Fruit fly (Drosophila melanogaster) whole organism, prepupa: Measurements from ENCODE around the gene CG31161.

Source experiments
- Blimp-1 ChIP-seq: fragments of 200-800 bp; sonication (Bioruptor generic); optimal IDR thresholded peaks from 3 replicates; lab custom pipeline; 2017; ENCODE audit warnings: missing biosample characterization, missing genetic modification characterization, mild to moderate bottlenecking, moderate library complexity, missing genetic modification reagents
- CG10631 ChIP-seq: fragments of 200-800 bp; sonication (Bioruptor generic); optimal IDR thresholded peaks from 2 replicates; lab custom pipeline; 2016; ENCODE audit warnings: missing biosample characterization, missing genetic modification characterization
- CG10669 ChIP-seq: fragments of 200-800 bp; sonication (Bioruptor generic); optimal IDR thresholded peaks from 3 replicates; lab custom pipeline; 2018; ENCODE audit warnings: missing biosample characterization, mild to moderate bottlenecking, missing genetic modification characterization, moderate library complexity
- CG11762 ChIP-seq: fragments of 200-800 bp; sonication (Bioruptor generic); optimal IDR thresholded peaks from 3 replicates; lab custom pipeline; 2016; ENCODE audit warnings: missing biosample characterization, missing genetic modification characterization; ENCODE audit not compliant: insufficient read depth
- CG11902 ChIP-seq: fragments of 200-800 bp; sonication (Bioruptor generic); optimal IDR thresholded peaks from 3 replicates; lab custom pipeline; 2016; ENCODE audit warnings: missing biosample characterization, missing genetic modification characterization
- CG16779 ChIP-seq: fragments of 200-800 bp; sonication (Bioruptor generic); optimal IDR thresholded peaks from 3 replicates; lab custom pipeline; 2017; ENCODE audit warnings: missing biosample characterization, mild to moderate bottlenecking, missing genetic modification characterization
- CG3032 ChIP-seq: fragments of 200-800 bp; optimal IDR thresholded peaks from 2 replicates; lab custom pipeline; 2019; ENCODE audit warnings: missing biosample characterization, mild to moderate bottlenecking, missing genetic modification characterization, moderate library complexity
- CG31627 ChIP-seq: fragments of 200-800 bp; sonication (Bioruptor generic); optimal IDR thresholded peaks from 3 replicates; lab custom pipeline; 2016; ENCODE audit warnings: missing biosample characterization, missing genetic modification characterization
- CG32006 ChIP-seq: fragments of 200-800 bp; sonication (Bioruptor generic); optimal IDR thresholded peaks from 3 replicates; lab custom pipeline; 2017; ENCODE audit warnings: missing biosample characterization, mild to moderate bottlenecking, missing genetic modification characterization
- CG3919 ChIP-seq: fragments of 200-800 bp; sonication (Bioruptor generic); optimal IDR thresholded peaks from 3 replicates; lab custom pipeline; 2016; ENCODE audit warnings: missing biosample characterization, missing genetic modification characterization
- CG4318 ChIP-seq: fragments of 200-800 bp; sonication (Bioruptor generic); optimal IDR thresholded peaks from 3 replicates; lab custom pipeline; 2017; ENCODE audit warnings: missing biosample characterization, mild to moderate bottlenecking, missing genetic modification characterization
- CG6163 ChIP-seq: fragments of 200-800 bp; sonication (Bioruptor generic); IDR thresholded peaks from 3 replicates; pipeline ENCODE4 v1.3.6; 2022; ENCODE audit warnings: missing biosample characterization, missing genetic modification characterization
- CG6792 ChIP-seq: fragments of 200-800 bp; sonication (Bioruptor generic); optimal IDR thresholded peaks from 3 replicates; lab custom pipeline; 2016; ENCODE audit warnings: missing biosample characterization, missing genetic modification characterization
- CG6808 ChIP-seq: fragments of 200-800 bp; sonication (Bioruptor generic); optimal IDR thresholded peaks from 3 replicates; lab custom pipeline; 2017; ENCODE audit warnings: missing biosample characterization, missing genetic modification characterization, mild to moderate bottlenecking, moderate library complexity, missing genetic modification reagents
- CG6854 ChIP-seq: fragments of 200-800 bp; sonication (Bioruptor generic); optimal IDR thresholded peaks from 2 replicates; lab custom pipeline; 2017; ENCODE audit warnings: missing biosample characterization, mild to moderate bottlenecking, missing genetic modification characterization
- CG7368 ChIP-seq: fragments of 200-800 bp; sonication (Bioruptor generic); optimal IDR thresholded peaks from 3 replicates; lab custom pipeline; 2016; ENCODE audit warnings: missing biosample characterization, missing genetic modification characterization
- CG8119 ChIP-seq: fragments of 200-800 bp; sonication (Bioruptor generic); IDR thresholded peaks from 3 replicates; pipeline ENCODE4 v1.3.6; 2022; ENCODE audit warnings: missing biosample characterization, missing genetic modification characterization
- CG8319 ChIP-seq: fragments of 200-800 bp; sonication (Bioruptor generic); optimal IDR thresholded peaks from 3 replicates; lab custom pipeline; 2016; ENCODE audit warnings: missing biosample characterization, missing genetic modification characterization
- CG8632 ChIP-seq: fragments of 200-800 bp; sonication (Bioruptor generic); optimal IDR thresholded peaks from 3 replicates; lab custom pipeline; 2016; ENCODE audit warnings: missing biosample characterization, missing genetic modification characterization
- CG9139 ChIP-seq: fragments of 200-800 bp; sonication (Bioruptor generic); optimal IDR thresholded peaks from 3 replicates; lab custom pipeline; 2017; ENCODE audit warnings: missing biosample characterization, mild to moderate bottlenecking, missing genetic modification characterization
- Eip75B ChIP-seq: fragments of 200-800 bp; sonication (Bioruptor generic); optimal IDR thresholded peaks from 3 replicates; lab custom pipeline; 2016; ENCODE audit warnings: missing biosample characterization, missing genetic modification characterization
- Eip78C ChIP-seq: fragments of 200-800 bp; sonication (Bioruptor generic); peaks from one replicate; lab custom pipeline; 2016; ENCODE audit warnings: missing biosample characterization, missing genetic modification characterization
- Eip93F ChIP-seq: fragments of 200-800 bp; sonication (Bioruptor generic); optimal IDR thresholded peaks from 2 replicates; lab custom pipeline; 2016; ENCODE audit warnings: missing biosample characterization, mild to moderate bottlenecking, missing genetic modification characterization
- Ets21C ChIP-seq: fragments of 200-800 bp; sonication (Bioruptor generic); optimal IDR thresholded peaks from 3 replicates; lab custom pipeline; 2016; ENCODE audit warnings: missing biosample characterization, missing genetic modification characterization
- Gug ChIP-seq: fragments of 200-800 bp; sonication (Bioruptor generic); IDR thresholded peaks from 2 replicates; pipeline ENCODE4 v1.3.6; 2022; ENCODE audit warnings: missing biosample characterization, missing genetic modification characterization
- Hr38 ChIP-seq: sonication (Bioruptor generic); optimal IDR thresholded peaks from 2 replicates; lab custom pipeline; 2016; ENCODE audit warnings: missing biosample characterization, missing genetic modification characterization
- Hr39 ChIP-seq: fragments of 200-800 bp; sonication (Bioruptor generic); optimal IDR thresholded peaks from 2 replicates; lab custom pipeline; 2016; ENCODE audit warnings: missing biosample characterization, missing genetic modification characterization
- Hr4 ChIP-seq: fragments of 200-800 bp; sonication (Bioruptor generic); optimal IDR thresholded peaks from 3 replicates; lab custom pipeline; 2016; ENCODE audit warnings: missing biosample characterization, missing genetic modification characterization
- Lpt ChIP-seq: fragments of 200-800 bp; sonication (Bioruptor generic); optimal IDR thresholded peaks from 3 replicates; lab custom pipeline; 2016; ENCODE audit warnings: missing biosample characterization, missing genetic modification characterization
- Met ChIP-seq: fragments of 200-800 bp; sonication (Bioruptor generic); optimal IDR thresholded peaks from 3 replicates; lab custom pipeline; 2016; ENCODE audit warnings: missing biosample characterization, missing genetic modification characterization
- OdsH ChIP-seq: fragments of 200-800 bp; sonication (Bioruptor generic); optimal IDR thresholded peaks from 3 replicates; lab custom pipeline; 2016; ENCODE audit warnings: missing biosample characterization, missing genetic modification characterization
- Smox ChIP-seq: fragments of 200-800 bp; sonication (Bioruptor generic); optimal IDR thresholded peaks from 3 replicates; lab custom pipeline; 2016; ENCODE audit warnings: missing biosample characterization, missing genetic modification characterization
- Sox14 ChIP-seq: fragments of 200-800 bp; sonication (Bioruptor generic); optimal IDR thresholded peaks from 3 replicates; lab custom pipeline; 2016; ENCODE audit warnings: missing biosample characterization, missing genetic modification characterization
- Sox15 ChIP-seq: fragments of 200-800 bp; sonication (Bioruptor generic); optimal IDR thresholded peaks from 3 replicates; lab custom pipeline; 2016; ENCODE audit warnings: missing biosample characterization, missing genetic modification characterization
- achi ChIP-seq: fragments of 200-800 bp; sonication (Bioruptor generic); optimal IDR thresholded peaks from 3 replicates; lab custom pipeline; 2016; ENCODE audit warnings: missing biosample characterization, missing genetic modification characterization
- acj6 ChIP-seq: fragments of 200-800 bp; sonication (Bioruptor generic); optimal IDR thresholded peaks from 3 replicates; lab custom pipeline; 2016; ENCODE audit warnings: missing biosample characterization, missing genetic modification characterization
- cyc ChIP-seq: fragments of 200-800 bp; sonication (Bioruptor generic); optimal IDR thresholded peaks from 3 replicates; lab custom pipeline; 2016; ENCODE audit warnings: missing biosample characterization, missing genetic modification characterization
- dac ChIP-seq: fragments of 200-800 bp; sonication (Bioruptor generic); optimal IDR thresholded peaks from 2 replicates; lab custom pipeline; 2017; ENCODE audit warnings: missing biosample characterization, mild to moderate bottlenecking, missing genetic modification characterization
- dsx ChIP-seq: fragments of 200-800 bp; optimal IDR thresholded peaks from 3 replicates; lab custom pipeline; 2019; ENCODE audit warnings: missing biosample characterization, mild to moderate bottlenecking, missing genetic modification characterization, moderate library complexity; ENCODE audit not compliant: poor library complexity, severe bottlenecking
- eg ChIP-seq: fragments of 200-800 bp; sonication (Bioruptor generic); IDR thresholded peaks from 3 replicates; pipeline ENCODE4 v1.3.6; 2022; ENCODE audit warnings: missing biosample characterization, missing genetic modification characterization
- esn ChIP-seq: fragments of 200-800 bp; sonication (Bioruptor generic); optimal IDR thresholded peaks from 2 replicates; lab custom pipeline; 2016; ENCODE audit warnings: missing biosample characterization, mild to moderate bottlenecking, missing genetic modification characterization, moderate library complexity
- fd59A ChIP-seq: fragments of 200-800 bp; sonication (Bioruptor generic); optimal IDR thresholded peaks from 2 replicates; lab custom pipeline; 2017; ENCODE audit warnings: missing biosample characterization, mild to moderate bottlenecking, missing genetic modification characterization, missing genetic modification reagents
- fd85E ChIP-seq: fragments of 200-800 bp; sonication (Bioruptor generic); optimal IDR thresholded peaks from 3 replicates; lab custom pipeline; 2016; ENCODE audit warnings: missing biosample characterization, missing genetic modification characterization
- fkh ChIP-seq: fragments of 200-800 bp; sonication (Bioruptor generic); optimal IDR thresholded peaks from 3 replicates; lab custom pipeline; 2017; ENCODE audit warnings: missing biosample characterization, mild to moderate bottlenecking, missing genetic modification characterization, moderate library complexity
- lz ChIP-seq: fragments of 200-800 bp; sonication (Bioruptor generic); optimal IDR thresholded peaks from 3 replicates; lab custom pipeline; 2016; ENCODE audit warnings: missing biosample characterization, missing genetic modification characterization
- net ChIP-seq: fragments of 200-800 bp; sonication (Bioruptor generic); optimal IDR thresholded peaks from 3 replicates; lab custom pipeline; 2016; ENCODE audit warnings: missing biosample characterization, missing genetic modification characterization
- pdm3 ChIP-seq: fragments of 200-800 bp; sonication (Bioruptor generic); optimal IDR thresholded peaks from 3 replicates; lab custom pipeline; 2016; ENCODE audit warnings: missing biosample characterization, missing genetic modification characterization
- spab ChIP-seq: fragments of 200-800 bp; sonication (Bioruptor generic); optimal IDR thresholded peaks from 2 replicates; lab custom pipeline; 2017; ENCODE audit warnings: missing biosample characterization, mild to moderate bottlenecking, missing genetic modification characterization, missing genetic modification reagents
- svp ChIP-seq: fragments of 200-800 bp; sonication (Bioruptor generic); peaks from one replicate; lab custom pipeline; 2016; ENCODE audit warnings: missing biosample characterization, missing genetic modification characterization
- topi ChIP-seq: fragments of 200-800 bp; sonication (Bioruptor generic); optimal IDR thresholded peaks from 3 replicates; lab custom pipeline; 2016; ENCODE audit warnings: missing biosample characterization, missing genetic modification characterization
- vri ChIP-seq: fragments of 200-800 bp; sonication (Bioruptor generic); optimal IDR thresholded peaks from 3 replicates; lab custom pipeline; 2016; ENCODE audit warnings: missing biosample characterization, mild to moderate bottlenecking, missing genetic modification characterization

The CG31161 gene

dm6 chr3R:22667284-22667958 is 51.1 kb downstream of the CG31161 start:
- peak; percentile 87 for TF ChIP-seq Ets21C
- TF ChIP-seq dsx, result peak; percentile 97
- TF ChIP-seq CG16779 (tag; lab: Kevin White, UChicago), result peak; percentile 79
- peak; percentile 96 for TF ChIP-seq CG8119 (GFP tag; lab: Robert Waterston, UW)
- TF ChIP-seq CG11902 (GFP tag; lab: Kevin White, UChicago), result peak; percentile 89
- TF ChIP-seq CG3919, result peak; percentile 97
- TF ChIP-seq Sox15 (GFP tag; lab: Kevin White, UChicago), result peak; percentile 92
- peak; percentile 92 for TF ChIP-seq CG8632 (GFP tag; lab: Kevin White, UChicago)
- peak; percentile 92 for TF ChIP-seq Eip75B (GFP tag; lab: Kevin White, UChicago)
- TF ChIP-seq CG6808 (GFP tag; lab: Kevin White, UChicago), result peak; percentile 97
- peak; percentile 97 for TF ChIP-seq pdm3 (GFP tag; lab: Kevin White, UChicago)
- no peak for TF ChIP-seq Eip93F
- peak; percentile 98 for TF ChIP-seq svp (GFP tag; lab: Kevin White, UChicago)
- TF ChIP-seq topi (GFP tag; lab: Kevin White, UChicago), result peak; percentile 96
- TF ChIP-seq Lpt (GFP tag; lab: Kevin White, UChicago), result peak; percentile 95
- peak; percentile 95 for TF ChIP-seq esn (GFP tag; lab: Kevin White, UChicago)
- peak; percentile 93 for TF ChIP-seq eg (GFP tag; lab: Robert Waterston, UW)
- TF ChIP-seq Met (GFP tag; lab: Kevin White, UChicago), result peak; percentile 95
- TF ChIP-seq CG11762 (GFP tag; lab: Kevin White, UChicago), result peak; percentile 93
- peak; percentile 94 for TF ChIP-seq acj6 (GFP tag; lab: Kevin White, UChicago)
- TF ChIP-seq CG6792 (GFP tag; lab: Kevin White, UChicago), result peak; percentile 89
- peak; percentile 95 for TF ChIP-seq CG31627 (GFP tag; lab: Kevin White, UChicago)
- peak; percentile 65 for TF ChIP-seq CG6854 (GFP tag; lab: Kevin White, UChicago)
- peak; percentile 93 for TF ChIP-seq net (GFP tag; lab: Kevin White, UChicago)
- peak; percentile 95 for TF ChIP-seq Hr4
- peak; percentile 93 for TF ChIP-seq CG10669 (GFP tag; lab: Kevin White, UChicago)
- peak; percentile 93 for TF ChIP-seq CG6163
- peak; percentile 94 for TF ChIP-seq CG8319
- TF ChIP-seq OdsH (GFP tag; lab: Kevin White, UChicago), result peak; percentile 95
- peak; percentile 93 for TF ChIP-seq achi (GFP tag; lab: Kevin White, UChicago)
- peak; percentile 92 for TF ChIP-seq CG10631
- peak; percentile 95 for TF ChIP-seq Hr39 (GFP tag; lab: Kevin White, UChicago)
- peak; percentile 99 for TF ChIP-seq Eip78C (GFP tag; lab: Kevin White, UChicago)
- peak; percentile 97 for TF ChIP-seq CG32006 (GFP tag; lab: Kevin White, UChicago)
- TF ChIP-seq fkh (GFP tag; lab: Kevin White, UChicago), result peak; percentile 1
- peak; percentile 93 for TF ChIP-seq CG7368 (GFP tag; lab: Kevin White, UChicago)
- peak; percentile 76 for TF ChIP-seq fd85E (GFP tag; lab: Kevin White, UChicago)
- peak; percentile 97 for TF ChIP-seq CG3032 (tag; lab: Kevin White, UChicago)
- peak; percentile 87 for TF ChIP-seq Gug
- TF ChIP-seq spab (GFP tag; lab: Kevin White, UChicago), result peak; percentile 95
- TF ChIP-seq Smox (GFP tag; lab: Kevin White, UChicago), result peak; percentile 95
- peak; percentile 97 for TF ChIP-seq Blimp-1 (GFP tag; lab: Kevin White, UChicago)
- TF ChIP-seq fd59A (GFP tag; lab: Kevin White, UChicago), result peak; percentile 93
- peak; percentile 91 for TF ChIP-seq CG9139 (GFP tag; lab: Kevin White, UChicago)
- peak; percentile 96 for TF ChIP-seq Sox14 (GFP tag; lab: Kevin White, UChicago)
- peak; percentile 89 for TF ChIP-seq cyc (GFP tag; lab: Kevin White, UChicago)
- TF ChIP-seq dac (GFP tag; lab: Kevin White, UChicago), result peak; percentile 77
- peak; percentile 93 for TF ChIP-seq lz
- TF ChIP-seq CG4318 (GFP tag; lab: Kevin White, UChicago), result peak; percentile 91
- peak; percentile 73 for TF ChIP-seq vri (GFP tag; lab: Kevin White, UChicago)
- no peak for TF ChIP-seq Hr38
